Worm (Caenorhabditis elegans) whole organism, L4 larva: ENCODE results near the gene H12D21.6.

Experiments
- F49E8.2 ChIP-seq: sonication (generic microtip); optimal IDR thresholded peaks from 2 replicates; lab custom pipeline; 2016; ENCODE audit warnings: missing compliant biosample characterization, mild to moderate bottlenecking, missing genetic modification characterization, borderline replicate concordance
- Y75B8A.6 ChIP-seq: fragments of 200-800 bp; sonication (Bioruptor generic); IDR thresholded peaks from 2 replicates; pipeline ENCODE4 v1.3.6; 2022; ENCODE audit warnings: missing genetic modification reagents, missing genetic modification characterization, missing compliant biosample characterization
- ZK337.2 ChIP-seq: fragments of 200-800 bp; sonication (Bioruptor generic); IDR thresholded peaks from 2 replicates; pipeline ENCODE4 v1.3.6; 2022; ENCODE audit warnings: missing genetic modification reagents, missing genetic modification characterization, missing compliant biosample characterization
- ceh-32 ChIP-seq: sonication (generic microtip); optimal IDR thresholded peaks from 2 replicates; lab custom pipeline; 2016; ENCODE audit warnings: mild to moderate bottlenecking, missing genetic modification characterization, missing compliant biosample characterization; ENCODE audit not compliant: poor library complexity
- ceh-44 ChIP-seq: fragments of 200-800 bp; sonication (Bioruptor generic); IDR thresholded peaks from 2 replicates; pipeline ENCODE4 v1.3.6; 2022; ENCODE audit warnings: missing genetic modification reagents, missing genetic modification characterization, missing compliant biosample characterization
- ceh-62 ChIP-seq: sonication (generic microtip); optimal IDR thresholded peaks from 2 replicates; lab custom pipeline; 2017; ENCODE audit warnings: missing biosample characterization, missing genetic modification characterization
- ceh-82 ChIP-seq: sonication (generic microtip); optimal IDR thresholded peaks from 2 replicates; lab custom pipeline; 2017; ENCODE audit warnings: missing biosample characterization, missing genetic modification characterization
- daf-19 ChIP-seq: fragments of 200-800 bp; sonication (Bioruptor generic); conservative IDR thresholded peaks from 2 replicates; pipeline ENCODE4 v1.3.6; 2022; ENCODE audit warnings: missing genetic modification characterization, missing compliant biosample characterization
- nhr-28 ChIP-seq: fragments of 150-350 bp; optimal IDR thresholded peaks from 2 replicates; lab custom pipeline; 2014; ENCODE audit warnings: missing biosample characterization, missing genetic modification characterization
- nhr-41 ChIP-seq: fragments of 200-800 bp; sonication (Bioruptor generic); IDR thresholded peaks from 2 replicates; pipeline ENCODE4 v1.3.6; 2022; ENCODE audit warnings: missing genetic modification reagents, missing genetic modification characterization, missing compliant biosample characterization
- spr-3 ChIP-seq: fragments of 200-800 bp; sonication (Bioruptor generic); optimal IDR thresholded peaks from 2 replicates; lab custom pipeline; 2018; ENCODE audit warnings: mild to moderate bottlenecking, missing genetic modification characterization, missing compliant biosample characterization
- unc-39 ChIP-seq: sonication (generic microtip); optimal IDR thresholded peaks from 2 replicates; lab custom pipeline; 2017; ENCODE audit warnings: missing biosample characterization, missing genetic modification characterization
- vab-7 ChIP-seq: fragments of 200-800 bp; sonication (Bioruptor generic); IDR thresholded peaks from 2 replicates; pipeline ENCODE4 v1.3.6; 2022; ENCODE audit warnings: missing genetic modification reagents, missing genetic modification characterization, missing compliant biosample characterization
- zip-11 ChIP-seq: fragments of 200-800 bp; sonication (Bioruptor generic); IDR thresholded peaks from 2 replicates; pipeline ENCODE4 v1.3.6; 2022; ENCODE audit warnings: missing genetic modification characterization, missing compliant biosample characterization

Gene H12D21.6

DNA sequence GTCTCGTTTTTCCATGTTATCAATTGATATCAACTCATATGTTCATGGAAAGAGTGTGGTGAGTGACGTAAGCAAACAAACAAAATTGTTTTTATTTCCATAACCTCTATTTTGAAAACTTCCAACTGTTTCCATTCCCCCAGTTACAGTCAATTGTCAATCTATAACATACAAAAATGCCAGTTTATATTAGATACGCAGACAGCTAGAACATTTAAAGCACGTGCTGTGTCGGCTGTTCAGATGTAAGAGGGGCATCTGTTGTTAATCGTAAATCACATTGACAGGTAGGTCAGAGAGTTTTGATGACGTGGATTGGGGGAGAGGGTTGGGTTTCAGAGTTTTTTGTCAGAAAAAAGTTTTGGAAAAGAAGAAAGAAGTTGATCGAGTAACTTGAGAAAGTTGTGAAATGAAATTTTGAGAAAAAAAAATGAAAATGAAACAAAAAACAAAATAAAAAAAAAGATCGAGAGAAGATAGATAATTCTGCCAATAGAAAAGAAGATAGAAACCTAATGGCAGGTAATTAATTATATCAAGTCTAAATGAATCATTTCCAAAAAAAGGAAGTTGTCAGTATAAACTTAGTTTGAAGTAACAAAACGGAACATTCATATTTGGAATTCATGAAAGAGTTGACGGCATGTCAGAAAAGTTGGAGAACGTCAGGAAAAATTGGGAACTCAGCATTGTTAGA is 49.0 kb downstream of the H12D21.6 start (continued):
- no peak for TF ChIP-seq vab-7 (GFP tag; lab: Robert Waterston, UW)
- no peak for TF ChIP-seq Y75B8A.6 (GFP tag; lab: Robert Waterston, UW)
- TF ChIP-seq F49E8.2 (tag; lab: Kevin White, UChicago), result no peak
- TF ChIP-seq daf-19 (GFP tag; lab: Robert Waterston, UW), result no peak
- no peak for TF ChIP-seq unc-39
- no peak for TF ChIP-seq ceh-32
- TF ChIP-seq ceh-44, result no peak
- peak; percentile 75 for TF ChIP-seq nhr-28 (tag; lab: Kevin White, UChicago)
- TF ChIP-seq nhr-41, result no peak
- TF ChIP-seq ceh-82, result no peak
- no peak for TF ChIP-seq zip-11 (GFP tag; lab: Robert Waterston, UW)
- TF ChIP-seq spr-3, result no peak
- TF ChIP-seq ZK337.2 (GFP tag; lab: Robert Waterston, UW), result no peak
- no peak for TF ChIP-seq ceh-62 (tag; lab: Kevin White, UChicago)
- TF ChIP-seq, all 104 proteins: peak for 34
